Fruit fly (Drosophila melanogaster): ENCODE results near the gene bdwf.

DNA sequence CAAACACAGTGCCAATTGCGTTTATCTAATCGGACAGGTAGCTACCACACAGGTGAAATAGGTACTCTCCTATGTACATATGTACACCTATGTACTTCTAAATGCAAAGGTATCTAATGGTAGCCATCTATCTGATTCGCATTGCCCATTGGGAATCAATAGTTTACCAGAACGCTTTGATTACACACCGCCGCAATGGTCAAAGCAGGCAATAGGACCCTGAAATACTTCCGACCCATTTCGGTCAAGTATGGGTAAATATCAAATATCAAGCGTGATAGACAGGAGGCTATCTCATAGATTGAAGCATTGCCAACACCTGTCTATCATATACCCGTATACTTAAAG, 34.3 kb downstream of the bdwf start:
- TF ChIP-seq usp (GFP tag; optimal IDR thresholded peaks at IDR 0.05) (no peak), psq (optimal IDR thresholded peaks at IDR 0.05) (no peak), CG8478 (optimal IDR thresholded peaks at IDR 0.05) (no peak), Dll (optimal IDR thresholded peaks at IDR 0.05) (no peak), EcR (GFP tag; optimal IDR thresholded peaks at IDR 0.05) (no peak)

All from whole organism.